Worm (Caenorhabditis elegans) whole organism, young adult: ENCODE measurements around the gene cnc-10.

Source experiments
- B0035.1 ChIP-seq: sonication (generic microtip); optimal IDR thresholded peaks from 2 replicates; lab custom pipeline; 2016; ENCODE audit warnings: missing genetic modification characterization, mild to moderate bottlenecking, missing compliant biosample characterization, missing genotype, missing genetic modification reagents
- B0336.3 ChIP-seq: fragments of 200-800 bp; sonication (Bioruptor generic); IDR thresholded peaks from 2 replicates; pipeline ENCODE4 v1.3.6; 2022; ENCODE audit warnings: missing genetic modification characterization, missing compliant biosample characterization
- F39B2.1 ChIP-seq: fragments of 200-800 bp; sonication (Bioruptor generic); IDR thresholded peaks from 2 replicates; pipeline ENCODE4 v1.3.6; 2022; ENCODE audit warnings: missing genetic modification reagents, missing genetic modification characterization, missing compliant biosample characterization
- Y67H2A.10 ChIP-seq: fragments of 200-800 bp; sonication (Bioruptor generic); conservative IDR thresholded peaks from 2 replicates; pipeline ENCODE4 v1.3.6; 2022; ENCODE audit warnings: missing genetic modification reagents, missing genetic modification characterization, missing compliant biosample characterization
- aptf-3 ChIP-seq: fragments of 200-800 bp; sonication (Bioruptor generic); IDR thresholded peaks from 2 replicates; pipeline ENCODE4 v1.3.6; 2022; ENCODE audit warnings: missing genetic modification characterization, missing compliant biosample characterization
- athp-1 ChIP-seq: sonication (generic microtip); optimal IDR thresholded peaks from 2 replicates; lab custom pipeline; 2017; ENCODE audit warnings: mild to moderate bottlenecking, missing genetic modification characterization, missing compliant biosample characterization
- attf-5 ChIP-seq: fragments of 200-800 bp; sonication (Bioruptor generic); optimal IDR thresholded peaks from 2 replicates; lab custom pipeline; 2018; ENCODE audit warnings: mild to moderate bottlenecking, missing genetic modification characterization, missing compliant biosample characterization
- ceh-100 ChIP-seq: fragments of 200-800 bp; sonication (Bioruptor generic); IDR thresholded peaks from 2 replicates; pipeline ENCODE4 v1.3.6; 2022; ENCODE audit warnings: missing genetic modification reagents, missing genetic modification characterization, missing compliant biosample characterization
- chd-7 ChIP-seq: sonication (generic microtip); optimal IDR thresholded peaks from 2 replicates; lab custom pipeline; 2016; ENCODE audit warnings: mild to moderate bottlenecking, missing genetic modification characterization, moderate library complexity, missing compliant biosample characterization
- efl-1 ChIP-seq: fragments of 150-350 bp; optimal IDR thresholded peaks from 2 replicates; lab custom pipeline; 2014; ENCODE audit warnings: missing biosample characterization, missing genetic modification reagents, missing genetic modification characterization
- egrh-3 ChIP-seq: fragments of 200-800 bp; sonication (Bioruptor generic); IDR thresholded peaks from 2 replicates; pipeline ENCODE4 v1.3.6; 2022; ENCODE audit warnings: missing genetic modification reagents, missing genetic modification characterization, missing compliant biosample characterization
- hmg-1.2 ChIP-seq: fragments of 200-800 bp; sonication (Bioruptor generic); IDR thresholded peaks from 2 replicates; pipeline ENCODE4 v1.3.6; 2022; ENCODE audit warnings: missing genetic modification reagents, missing genetic modification characterization, missing compliant biosample characterization
- lag-1 ChIP-seq: fragments of 200-800 bp; sonication (Bioruptor generic); IDR thresholded peaks from 2 replicates; pipeline ENCODE4 v1.3.6; 2022; ENCODE audit warnings: missing genetic modification reagents, missing genetic modification characterization, missing compliant biosample characterization
- let-607 ChIP-seq, 2 experiments: fragments of 200-800 bp in 1 of 2; sonication (Bioruptor generic) in 1 of 2; sonication (generic microtip) in 1 of 2; optimal IDR thresholded peaks; 2 replicates each; lab custom pipeline; 2016 to 2018; ENCODE audit warnings: mild to moderate bottlenecking in 2 of 2, missing compliant biosample characterization in 2 of 2, missing genetic modification characterization in 2 of 2, moderate library complexity in 2 of 2, missing genotype in 1 of 2
- lin-40 ChIP-seq: sonication (generic microtip); optimal IDR thresholded peaks from 2 replicates; lab custom pipeline; 2016; ENCODE audit warnings: missing genetic modification characterization, mild to moderate bottlenecking, missing compliant biosample characterization, missing genotype, missing genetic modification reagents
- madf-3 ChIP-seq: fragments of 200-800 bp; sonication (Bioruptor generic); IDR thresholded peaks from 2 replicates; pipeline ENCODE4 v1.3.6; 2022; ENCODE audit warnings: missing genetic modification reagents, missing genetic modification characterization, missing compliant biosample characterization
- mel-28 ChIP-seq: sonication (generic microtip); optimal IDR thresholded peaks from 2 replicates; lab custom pipeline; 2016; ENCODE audit warnings: borderline replicate concordance, mild to moderate bottlenecking, missing genetic modification characterization, missing compliant biosample characterization
- mes-4 ChIP-seq: sonication (generic microtip); optimal IDR thresholded peaks from 2 replicates; lab custom pipeline; 2016; ENCODE audit warnings: missing genotype, missing genetic modification characterization, missing compliant biosample characterization
- nfyb-1 ChIP-seq: fragments of 200-800 bp; sonication (Bioruptor generic); IDR thresholded peaks from 2 replicates; pipeline ENCODE4 v1.3.6; 2022; ENCODE audit warnings: missing genetic modification reagents, missing genetic modification characterization, missing compliant biosample characterization
- nhr-120 ChIP-seq: fragments of 200-800 bp; sonication (Bioruptor generic); IDR thresholded peaks from 2 replicates; pipeline ENCODE4 v1.3.6; 2022; ENCODE audit warnings: missing genetic modification characterization, missing compliant biosample characterization
- nhr-179 ChIP-seq: sonication (generic microtip); optimal IDR thresholded peaks from 2 replicates; lab custom pipeline; 2016; ENCODE audit warnings: mild to moderate bottlenecking, missing genetic modification characterization, missing compliant biosample characterization
- rcor-1 ChIP-seq: fragments of 200-800 bp; sonication (Bioruptor generic); IDR thresholded peaks from 2 replicates; pipeline ENCODE4 v1.3.6; 2022; ENCODE audit warnings: missing genetic modification reagents, missing genetic modification characterization, missing compliant biosample characterization
- rec-8 ChIP-seq, 2 experiments: sonication (generic microtip); optimal IDR thresholded peaks; 2 replicates each; lab custom pipeline; 2016; ENCODE audit warnings: mild to moderate bottlenecking in 2 of 2, missing genetic modification characterization in 2 of 2, missing genetic modification reagents in 2 of 2, missing genotype in 2 of 2, missing biosample characterization in 1 of 2, missing compliant biosample characterization in 1 of 2, moderate library complexity in 1 of 2
- zfh-2 ChIP-seq: fragments of 200-800 bp; sonication (Bioruptor generic); conservative IDR thresholded peaks from 2 replicates; pipeline ENCODE4 v1.3.6; 2022; ENCODE audit warnings: missing genetic modification reagents, missing genetic modification characterization, missing compliant biosample characterization
- zim-3 ChIP-seq: sonication (generic microtip); optimal IDR thresholded peaks from 2 replicates; lab custom pipeline; 2017; ENCODE audit warnings: mild to moderate bottlenecking, missing genetic modification characterization, moderate library complexity, missing compliant biosample characterization
- ztf-18 ChIP-seq: sonication (generic microtip); optimal IDR thresholded peaks from 2 replicates; lab custom pipeline; 2016; ENCODE audit warnings: missing genotype, mild to moderate bottlenecking, missing genetic modification characterization, missing compliant biosample characterization
- ztf-28 ChIP-seq: fragments of 200-800 bp; sonication (Bioruptor generic); IDR thresholded peaks from 2 replicates; pipeline ENCODE4 v1.3.6; 2022; ENCODE audit warnings: missing genetic modification reagents, missing genetic modification characterization, missing compliant biosample characterization

Gene cnc-10

ce11 chrV:11228653-11229173 is 45.7 kb downstream of the cnc-10 start, which contains the start of gene pqn-70 (continued):
- no peak for TF ChIP-seq lag-1
- TF ChIP-seq ceh-100 (GFP tag; lab: Robert Waterston, UW): peak; percentile 92
- peak; percentile 67 for TF ChIP-seq lin-40 (tag; lab: Kevin White, UChicago)
- no peak for TF ChIP-seq nhr-120 (GFP tag; lab: Robert Waterston, UW)
- TF ChIP-seq nfyb-1 (GFP tag; lab: Robert Waterston, UW): peak; percentile 81; the same call in 1 of the 2 replicates
- TF ChIP-seq ztf-28 (GFP tag; lab: Robert Waterston, UW): no peak
- TF ChIP-seq zim-3 (tag; lab: Kevin White, UChicago): no peak
- peak; percentile 58 for TF ChIP-seq egrh-3 (GFP tag; lab: Robert Waterston, UW)
- TF ChIP-seq F39B2.1 (GFP tag; lab: Robert Waterston, UW): no peak
- TF ChIP-seq madf-3 (GFP tag; lab: Robert Waterston, UW): 0 out of 2 replicates have a peak, but pooled peaks have one; percentile 64
- peak; percentile 47 for TF ChIP-seq ztf-18 (tag; lab: Kevin White, UChicago)
- TF ChIP-seq Y67H2A.10 (GFP tag; lab: Robert Waterston, UW): peak; percentile 53; the same call in 1 of the 2 replicates
- TF ChIP-seq attf-5 (GFP tag; lab: Kevin White, UChicago): peak; percentile 81
- peak; percentile 29 for TF ChIP-seq chd-7 (tag; lab: Kevin White, UChicago)
- peak; percentile 16 for TF ChIP-seq efl-1 (GFP tag; lab: Kevin White, UChicago)
- peak; percentile 28; the same call in 1 of the 2 replicates for TF ChIP-seq B0336.3 (GFP tag; lab: Robert Waterston, UW)

DNA sequence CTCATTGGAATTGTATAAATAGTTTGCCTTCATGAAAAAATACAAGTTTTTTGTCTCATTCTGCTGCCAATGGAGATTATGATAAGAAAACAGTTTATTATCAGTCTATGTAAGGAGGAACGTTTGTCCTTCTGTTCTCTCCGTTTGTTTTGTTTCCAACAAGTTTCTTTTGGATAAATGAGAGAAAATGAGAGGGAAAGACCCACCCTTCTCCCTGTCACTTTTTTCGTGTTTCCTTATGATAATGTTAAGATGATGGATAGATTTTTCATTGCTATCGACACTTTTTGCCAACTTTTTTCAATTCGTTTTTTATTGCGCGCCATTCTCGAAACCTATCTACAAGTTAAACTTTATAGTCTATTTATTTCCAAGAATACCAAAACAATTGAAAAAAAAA is 48.2 kb downstream of the cnc-10 start:
- TF ChIP-seq nhr-179 (tag; lab: Kevin White, UChicago): no peak
- no peak for TF ChIP-seq zfh-2 (GFP tag; lab: Robert Waterston, UW)
- no peak for TF ChIP-seq let-607 (tag; optimal IDR thresholded peaks at IDR 0.05; lab: Kevin White, UChicago)
- TF ChIP-seq mel-28: no peak
- TF ChIP-seq rcor-1: no peak
- no peak for TF ChIP-seq mes-4
- no peak for TF ChIP-seq B0035.1 (tag; lab: Kevin White, UChicago)
- no peak for TF ChIP-seq aptf-3 (GFP tag; lab: Robert Waterston, UW)
- no peak for TF ChIP-seq athp-1 (tag; lab: Kevin White, UChicago)
- no peak for TF ChIP-seq hmg-1.2 (GFP tag; lab: Robert Waterston, UW)
- no peak for TF ChIP-seq rec-8 (tag; optimal IDR thresholded peaks at IDR 0.05; lab: Kevin White, UChicago)
- TF ChIP-seq, all 124 proteins: peak for 0
